Fruit fly (Drosophila melanogaster) whole organism, embryonic: Measurements from ENCODE around the gene CG17470.

Experiments used
- Antp ChIP-seq: fragments of 200-800 bp; sonication (Bioruptor generic); optimal IDR thresholded peaks from 3 replicates; lab custom pipeline; 2016; ENCODE audit warnings: missing biosample characterization, missing genetic modification characterization
- CG10321 ChIP-seq: fragments of 200-800 bp; sonication (Bioruptor generic); IDR thresholded peaks from 2 replicates; pipeline ENCODE4 v1.3.6; 2022; ENCODE audit warnings: missing biosample characterization, missing genetic modification characterization
- CG10366 ChIP-seq: fragments of 200-800 bp; sonication (Bioruptor generic); IDR thresholded peaks from 2 replicates; pipeline ENCODE4 v1.3.6; 2022; ENCODE audit warnings: missing biosample characterization, missing genetic modification characterization
- CG10431 ChIP-seq: fragments of 200-800 bp; sonication (Bioruptor generic); optimal IDR thresholded peaks from 3 replicates; lab custom pipeline; 2018; ENCODE audit warnings: missing biosample characterization, mild to moderate bottlenecking, missing genetic modification characterization
- CG12104 ChIP-seq: fragments of 200-800 bp; sonication (Bioruptor generic); optimal IDR thresholded peaks from 3 replicates; lab custom pipeline; 2016; ENCODE audit warnings: missing biosample characterization, missing genetic modification characterization
- CG1529 ChIP-seq: fragments of 200-800 bp; sonication (Bioruptor generic); optimal IDR thresholded peaks from 3 replicates; lab custom pipeline; 2018; ENCODE audit warnings: missing biosample characterization, missing genetic modification characterization
- CG15479 ChIP-seq: fragments of 200-800 bp; sonication (Bioruptor generic); optimal IDR thresholded peaks from 3 replicates; lab custom pipeline; 2019; ENCODE audit warnings: missing biosample characterization, mild to moderate bottlenecking, missing genetic modification characterization, moderate library complexity
- CG15696 ChIP-seq: fragments of 200-800 bp; sonication (Bioruptor generic); optimal IDR thresholded peaks from 2 replicates; lab custom pipeline; 2019; ENCODE audit warnings: missing biosample characterization, mild to moderate bottlenecking, missing genetic modification characterization, moderate library complexity
- CG1647 ChIP-seq: fragments of 200-800 bp; sonication (Bioruptor generic); optimal IDR thresholded peaks from 3 replicates; lab custom pipeline; 2016; ENCODE audit warnings: missing biosample characterization, missing genetic modification characterization
- CG17359 ChIP-seq: fragments of 200-800 bp; sonication (Bioruptor generic); optimal IDR thresholded peaks from 3 replicates; lab custom pipeline; 2018; ENCODE audit warnings: missing biosample characterization, mild to moderate bottlenecking, missing genetic modification characterization, moderate library complexity
- CG18011 ChIP-seq: fragments of 200-800 bp; sonication (Bioruptor generic); optimal IDR thresholded peaks from 2 replicates; lab custom pipeline; 2017; ENCODE audit warnings: missing biosample characterization, missing genetic modification characterization, mild to moderate bottlenecking, moderate library complexity, missing genotype
- CG2129 ChIP-seq: fragments of 200-800 bp; sonication (Bioruptor generic); IDR thresholded peaks from 2 replicates; pipeline ENCODE4 v1.3.6; 2022; ENCODE audit warnings: missing biosample characterization, missing genetic modification characterization; ENCODE audit not compliant: partially characterized antibody
- CG30403 ChIP-seq: fragments of 200-800 bp; sonication (Bioruptor generic); optimal IDR thresholded peaks from 3 replicates; lab custom pipeline; 2016; ENCODE audit warnings: missing biosample characterization, missing genetic modification characterization
- CG3163 ChIP-seq: fragments of 200-800 bp; sonication (Bioruptor generic); optimal IDR thresholded peaks from 3 replicates; lab custom pipeline; 2016; ENCODE audit warnings: missing biosample characterization, missing genetic modification characterization
- CG42726 ChIP-seq: fragments of 200-800 bp; sonication (Bioruptor generic); IDR thresholded peaks from 2 replicates; pipeline ENCODE4 v1.3.6; 2022; ENCODE audit warnings: missing biosample characterization, missing genetic modification characterization; ENCODE audit not compliant: partially characterized antibody
- CG4360 ChIP-seq: fragments of 200-800 bp; sonication (Bioruptor generic); IDR thresholded peaks from 2 replicates; pipeline ENCODE4 v1.3.6; 2022; ENCODE audit warnings: missing biosample characterization, missing genetic modification characterization
- CG4404 ChIP-seq: fragments of 200-800 bp; sonication (Bioruptor generic); IDR thresholded peaks from 2 replicates; pipeline ENCODE4 v1.3.6; 2022; ENCODE audit warnings: missing biosample characterization, missing genetic modification characterization
- CG5953 ChIP-seq: fragments of 200-800 bp; sonication (Bioruptor generic); IDR thresholded peaks from 2 replicates; pipeline ENCODE4 v1.3.6; 2022; ENCODE audit warnings: missing biosample characterization, missing genetic modification characterization
- CG6254 ChIP-seq: fragments of 200-800 bp; sonication (Bioruptor generic); optimal IDR thresholded peaks from 3 replicates; lab custom pipeline; 2017; ENCODE audit warnings: mild to moderate bottlenecking, missing biosample characterization, missing genetic modification reagents, missing genetic modification characterization
- CG6765 ChIP-seq: fragments of 200-800 bp; sonication (Bioruptor generic); optimal IDR thresholded peaks from 3 replicates; lab custom pipeline; 2017; ENCODE audit warnings: missing biosample characterization, mild to moderate bottlenecking, missing genetic modification characterization
- CG7372 ChIP-seq: fragments of 200-800 bp; sonication (Bioruptor generic); IDR thresholded peaks from 2 replicates; pipeline ENCODE4 v1.3.6; 2022; ENCODE audit warnings: missing biosample characterization, missing genetic modification characterization
- CG7745 ChIP-seq: fragments of 200-800 bp; sonication (Bioruptor generic); optimal IDR thresholded peaks from 2 replicates; lab custom pipeline; 2018; ENCODE audit warnings: missing biosample characterization, mild to moderate bottlenecking, missing genetic modification characterization, moderate library complexity
- Chrac-16 ChIP-seq: fragments of 200-800 bp; sonication (Bioruptor generic); optimal IDR thresholded peaks from 3 replicates; lab custom pipeline; 2016; ENCODE audit warnings: missing biosample characterization, missing genetic modification characterization
- Deaf1 ChIP-seq: fragments of 200-800 bp; optimal IDR thresholded peaks from 3 replicates; lab custom pipeline; 2019; ENCODE audit warnings: missing biosample characterization, mild to moderate bottlenecking, missing genetic modification characterization, moderate library complexity
- Doc2 ChIP-seq: fragments of 200-800 bp; sonication (Bioruptor generic); IDR thresholded peaks from 2 replicates; pipeline ENCODE4 v1.3.6; 2022; ENCODE audit warnings: missing biosample characterization, missing genetic modification characterization
- Dref ChIP-seq: fragments of 200-800 bp; sonication (Bioruptor generic); IDR thresholded peaks from 2 replicates; pipeline ENCODE4 v1.3.6; 2022; ENCODE audit warnings: missing biosample characterization, missing genetic modification characterization
- E2f1 ChIP-seq: fragments of 200-800 bp; sonication (Bioruptor generic); IDR thresholded peaks from 2 replicates; pipeline ENCODE4 v1.3.6; 2022; ENCODE audit warnings: missing biosample characterization, missing genetic modification characterization
- ERR ChIP-seq: fragments of 200-800 bp; sonication (Bioruptor generic); optimal IDR thresholded peaks from 2 replicates; lab custom pipeline; 2016; ENCODE audit warnings: missing biosample characterization, missing genetic modification characterization
- HmgD ChIP-seq: fragments of 200-800 bp; sonication (Bioruptor generic); optimal IDR thresholded peaks from 3 replicates; lab custom pipeline; 2016; ENCODE audit warnings: missing biosample characterization, missing genetic modification characterization
- Hsf ChIP-seq: fragments of 200-800 bp; sonication (Bioruptor generic); optimal IDR thresholded peaks from 3 replicates; lab custom pipeline; 2016; ENCODE audit warnings: missing biosample characterization, missing genetic modification characterization
- Kr ChIP-seq: fragments of 200-800 bp; sonication (Bioruptor generic); optimal IDR thresholded peaks from 2 replicates; lab custom pipeline; 2017; ENCODE audit warnings: missing biosample characterization, mild to moderate bottlenecking, missing genetic modification characterization
- Lhr ChIP-seq: fragments of 200-800 bp; sonication (Bioruptor generic); optimal IDR thresholded peaks from 3 replicates; lab custom pipeline; 2017; ENCODE audit warnings: mild to moderate bottlenecking, missing biosample characterization, missing genetic modification reagents, missing genetic modification characterization
- Sox102F ChIP-seq: fragments of 200-800 bp; sonication (Bioruptor generic); optimal IDR thresholded peaks from 2 replicates; lab custom pipeline; 2018; ENCODE audit warnings: missing biosample characterization, mild to moderate bottlenecking, missing genetic modification characterization, moderate library complexity
- Sry-β ChIP-seq: fragments of 200-800 bp; sonication (Bioruptor generic); optimal IDR thresholded peaks from 2 replicates; lab custom pipeline; 2018; ENCODE audit warnings: missing biosample characterization, mild to moderate bottlenecking, missing genetic modification characterization, moderate library complexity
- Sry-δ ChIP-seq: fragments of 200-800 bp; sonication (Bioruptor generic); optimal IDR thresholded peaks from 2 replicates; lab custom pipeline; 2016; ENCODE audit warnings: missing biosample characterization, missing genetic modification characterization
- Tbp ChIP-seq: fragments of >200 bp; optimal IDR thresholded peaks from 2 replicates; lab custom pipeline; 2018; ENCODE audit warnings: missing biosample characterization, missing genetic modification characterization
- Vsx1 ChIP-seq: fragments of 200-800 bp; sonication (Bioruptor generic); optimal IDR thresholded peaks from 2 replicates; lab custom pipeline; 2017; ENCODE audit warnings: missing biosample characterization, mild to moderate bottlenecking, missing genetic modification characterization, missing genetic modification reagents
- cad ChIP-seq: fragments of >200 bp; optimal IDR thresholded peaks from 2 replicates; lab custom pipeline; 2017; ENCODE audit warnings: missing biosample characterization, missing genetic modification characterization
- fru ChIP-seq: fragments of >200 bp; optimal IDR thresholded peaks from 2 replicates; lab custom pipeline; 2017
- gem ChIP-seq: fragments of 200-800 bp; sonication (Bioruptor generic); optimal IDR thresholded peaks from 2 replicates; lab custom pipeline; 2019; ENCODE audit warnings: missing biosample characterization, mild to moderate bottlenecking, missing genetic modification characterization, moderate library complexity
- h ChIP-seq: fragments of >200 bp; optimal IDR thresholded peaks from 2 replicates; lab custom pipeline; 2017
- hkb ChIP-seq, 2 experiments: fragments of 200-800 bp in 1 of 2; fragments of >200 bp in 1 of 2; sonication (Bioruptor generic) in 1 of 2; IDR thresholded peaks in 1 of 2; optimal IDR thresholded peaks in 1 of 2; 2 replicates each; pipeline versions ENCODE4 v1.3.6 to Lab custom; 2017 to 2022; ENCODE audit warnings: missing biosample characterization in 1 of 2, missing genetic modification characterization in 1 of 2
- pan ChIP-seq, 4 experiments: fragments of >200 bp in 3 of 4; fragments of 200-800 bp in 1 of 4; sonication (Bioruptor generic) in 1 of 4; optimal IDR thresholded peaks in 3 of 4; IDR thresholded peaks in 1 of 4; 2 replicates each; pipeline versions ENCODE4 v1.3.6 to Lab custom; 2017 to 2022; ENCODE audit warnings: missing biosample characterization in 2 of 4, missing genetic modification characterization in 2 of 4, mixed read lengths in 1 of 4
- prd ChIP-seq, 3 experiments: fragments of >200 bp in 2 of 3; fragments of 200-800 bp in 1 of 3; sonication (Bioruptor generic) in 1 of 3; optimal IDR thresholded peaks in 2 of 3; IDR thresholded peaks in 1 of 3; 2 replicates in 2 of 3; 3 replicates in 1 of 3; pipeline versions ENCODE4 v1.3.6 to Lab custom; 2017 to 2022; ENCODE audit warnings: missing biosample characterization in 1 of 3, missing genetic modification characterization in 1 of 3
- psq ChIP-seq: fragments of 200-800 bp; sonication (Bioruptor generic); optimal IDR thresholded peaks from 2 replicates; lab custom pipeline; 2017; ENCODE audit warnings: missing biosample characterization, missing genetic modification characterization
- sc ChIP-seq, 3 experiments: fragments of >200 bp in 2 of 3; fragments of 200-800 bp in 1 of 3; sonication (Bioruptor generic) in 1 of 3; optimal IDR thresholded peaks; 2 replicates in 2 of 3; 3 replicates in 1 of 3; lab custom pipeline; 2017; ENCODE audit warnings: mild to moderate bottlenecking in 1 of 3, missing biosample characterization in 1 of 3, missing genetic modification characterization in 1 of 3, missing genetic modification reagents in 1 of 3
- slp2 ChIP-seq: fragments of 200-800 bp; sonication (Bioruptor generic); optimal IDR thresholded peaks from 2 replicates; lab custom pipeline; 2016; ENCODE audit warnings: missing biosample characterization, missing genetic modification characterization
- twi ChIP-seq: fragments of 200-800 bp; optimal IDR thresholded peaks from 2 replicates; lab custom pipeline; 2019; ENCODE audit warnings: missing biosample characterization, mild to moderate bottlenecking, missing genetic modification characterization, moderate library complexity
- zen ChIP-seq: fragments of 200-800 bp; sonication (Bioruptor generic); optimal IDR thresholded peaks from 3 replicates; lab custom pipeline; 2018; ENCODE audit warnings: missing biosample characterization, mild to moderate bottlenecking, missing genetic modification characterization, moderate library complexity

The CG17470 gene

dm6 chr2L:20645394-20645869 is 2.4 kb upstream of the CG17470 start, which contains the start of the genes phr6-4 and CG2608:
phr6-4 (minus strand) TSS chr2L:20645791.
CG2608 (plus strand) TSS chr2L:20645822.
- no peak for TF ChIP-seq CG42726 (GFP tag; lab: Robert Waterston, UW)
- TF ChIP-seq h (lab: Kevin White, UChicago), result no peak
- no peak for TF ChIP-seq Dref (GFP tag; lab: Robert Waterston, UW)
- TF ChIP-seq CG1647, result peak; percentile 82
- TF ChIP-seq CG10321 (GFP tag; lab: Robert Waterston, UW), result peak; percentile 56; the same call in 1 of the 2 replicates
- peak; percentile 82 for TF ChIP-seq CG10366
- TF ChIP-seq Sry-β, result peak; percentile 41
- TF ChIP-seq Hsf (GFP tag; lab: Kevin White, UChicago), result peak; percentile 94
- TF ChIP-seq Sry-δ (GFP tag; lab: Kevin White, UChicago), result peak; percentile 36
- peak; percentile 97 for TF ChIP-seq gem (tag; lab: Kevin White, UChicago)
- no peak for TF ChIP-seq Tbp (GFP tag; lab: Kevin White, UChicago)
- TF ChIP-seq sc (optimal IDR thresholded peaks at IDR 0.05; lab: Kevin White, UChicago), result no peak
- TF ChIP-seq sc (GFP tag; optimal IDR thresholded peaks at IDR 0.05; lab: Kevin White, UChicago), result peak; percentile 86
- TF ChIP-seq HmgD (GFP tag; lab: Kevin White, UChicago), result peak; percentile 60
- no peak for TF ChIP-seq fru
- TF ChIP-seq slp2, result peak; percentile 81
- TF ChIP-seq ERR (GFP tag; lab: Kevin White, UChicago), result peak; percentile 34
- peak; percentile 84 for TF ChIP-seq CG7372 (GFP tag; lab: Robert Waterston, UW)
- no peak for TF ChIP-seq CG7745 (tag; lab: Kevin White, UChicago)
- peak; percentile 78 for TF ChIP-seq psq (GFP tag; lab: Kevin White, UChicago)
- peak; percentile 77 for TF ChIP-seq Lhr
- TF ChIP-seq Doc2 (GFP tag; lab: Robert Waterston, UW), result peak; percentile 64; the same call in 1 of the 2 replicates
- TF ChIP-seq cad, result no peak
- TF ChIP-seq zen (tag; lab: Kevin White, UChicago), result peak; percentile 80
- TF ChIP-seq Deaf1, result peak; percentile 77
- no peak for TF ChIP-seq CG2129 (GFP tag; lab: Robert Waterston, UW)
- peak; percentile 97 for TF ChIP-seq CG30403 (GFP tag; lab: Kevin White, UChicago)
- TF ChIP-seq CG4404 (GFP tag; lab: Robert Waterston, UW), result peak; percentile 76
- peak; percentile 82 for TF ChIP-seq CG18011 (GFP tag; lab: Kevin White, UChicago)
- peak; percentile 91 for TF ChIP-seq CG12104
- TF ChIP-seq CG6765 (GFP tag; lab: Kevin White, UChicago), result peak; percentile 85
- no peak for TF ChIP-seq CG4360
- TF ChIP-seq Chrac-16, result peak; percentile 92
- no peak for TF ChIP-seq prd (optimal IDR thresholded peaks at IDR 0.05; lab: Kevin White, UChicago)
- peak; percentile 90 for TF ChIP-seq prd (GFP tag; IDR thresholded peaks at IDR 0.05; lab: Robert Waterston, UW)
- TF ChIP-seq Sox102F, result peak; percentile 92
- no peak for TF ChIP-seq pan (optimal IDR thresholded peaks at IDR 0.05; lab: Kevin White, UChicago)
- peak in 1 of 2 experiments; percentile 83 for TF ChIP-seq pan (GFP tag; optimal IDR thresholded peaks at IDR 0.05 in 1 of 2, IDR thresholded peaks at IDR 0.05 in 1 of 2)
- TF ChIP-seq CG17359 (tag; lab: Kevin White, UChicago), result peak; percentile 91
- TF ChIP-seq CG15479, result no peak
- TF ChIP-seq hkb (optimal IDR thresholded peaks at IDR 0.05; lab: Kevin White, UChicago), result no peak
- TF ChIP-seq hkb (GFP tag; IDR thresholded peaks at IDR 0.05; lab: Robert Waterston, UW), result peak; percentile 91
- TF ChIP-seq CG3163, result peak; percentile 71
- peak; percentile 91 for TF ChIP-seq twi
- TF ChIP-seq CG6254 (GFP tag; lab: Kevin White, UChicago), result peak; percentile 83
- peak; percentile 87 for TF ChIP-seq CG1529 (GFP tag; lab: Kevin White, UChicago)
- peak; percentile 70 for TF ChIP-seq CG10431 (GFP tag; lab: Kevin White, UChicago)
- TF ChIP-seq Vsx1 (GFP tag; lab: Kevin White, UChicago), result peak; percentile 84
- TF ChIP-seq Antp (GFP tag; lab: Kevin White, UChicago), result peak; percentile 76
- peak; percentile 55; the same call in 1 of the 2 replicates for TF ChIP-seq CG5953 (GFP tag; lab: Robert Waterston, UW)
- peak; percentile 85 for TF ChIP-seq E2f1 (GFP tag; lab: Robert Waterston, UW)
- TF ChIP-seq Kr (GFP tag; lab: Kevin White, UChicago), result no peak
- TF ChIP-seq CG15696 (tag; lab: Kevin White, UChicago), result peak; percentile 87
